Worm (Caenorhabditis elegans): ENCODE measurements around the gene M163.9.

ce11 chrX:14442321-14442720, 27.1 kb upstream of the M163.9 start, which contains the start of gene F23D12.3:
- TF ChIP-seq sptf-1 (tag; optimal IDR thresholded peaks at IDR 0.05): no peak
- no peak for TF ChIP-seq ces-1 (GFP tag; optimal IDR thresholded peaks at IDR 0.05)
- TF ChIP-seq blmp-1 (tag; optimal IDR thresholded peaks at IDR 0.05): no peak
- no peak for TF ChIP-seq nhr-237 (tag; optimal IDR thresholded peaks at IDR 0.05)
- TF ChIP-seq snpc-4 (tag; optimal IDR thresholded peaks at IDR 0.05): no peak
- TF ChIP-seq unc-39 (tag; optimal IDR thresholded peaks at IDR 0.05): no peak
- no peak for TF ChIP-seq lsy-2 (tag; optimal IDR thresholded peaks at IDR 0.05)
- no peak for TF ChIP-seq ceh-39 (tag; optimal IDR thresholded peaks at IDR 0.05)
- TF ChIP-seq tbx-8 (GFP tag; optimal IDR thresholded peaks at IDR 0.05): no peak
